Worm (Caenorhabditis elegans) whole organism, young adult: ENCODE data around the gene nhr-258.

Experiments used
- ama-1 ChIP-seq, 3 experiments: fragments of 150-350 bp in 1 of 3; sonication (generic microtip) in 2 of 3; optimal IDR thresholded peaks; 2 replicates each; lab custom pipeline; 2014 to 2018; ENCODE audit warnings: missing biosample characterization in 2 of 3, missing genetic modification characterization in 2 of 3, missing genetic modification reagents in 2 of 3
- aptf-2 ChIP-seq: fragments of 200-800 bp; sonication (Bioruptor generic); conservative IDR thresholded peaks from 2 replicates; pipeline ENCODE4 v1.3.6; 2022; ENCODE audit warnings: missing genetic modification reagents, missing genetic modification characterization, missing compliant biosample characterization
- ceh-40 ChIP-seq: fragments of 200-800 bp; sonication (Bioruptor generic); IDR thresholded peaks from 2 replicates; pipeline ENCODE4 v1.3.6; 2022; ENCODE audit warnings: missing genetic modification characterization, missing compliant biosample characterization
- die-1 ChIP-seq: sonication (generic microtip); optimal IDR thresholded peaks from 2 replicates; lab custom pipeline; 2016; ENCODE audit warnings: missing genotype, mild to moderate bottlenecking, missing genetic modification characterization, missing compliant biosample characterization
- egl-18 ChIP-seq: fragments of 200-800 bp; sonication (Bioruptor generic); IDR thresholded peaks from 2 replicates; pipeline ENCODE4 v1.3.6; 2022; ENCODE audit warnings: missing genetic modification reagents, missing genetic modification characterization, missing compliant biosample characterization
- ets-4 ChIP-seq: fragments of 200-800 bp; sonication (Bioruptor generic); optimal IDR thresholded peaks from 2 replicates; lab custom pipeline; 2018; ENCODE audit warnings: mild to moderate bottlenecking, missing genetic modification characterization, missing compliant biosample characterization
- him-1 ChIP-seq: sonication (generic microtip); optimal IDR thresholded peaks from 2 replicates; lab custom pipeline; 2016; ENCODE audit warnings: missing genotype, missing genetic modification reagents, missing genetic modification characterization, missing compliant biosample characterization
- mcd-1 ChIP-seq: fragments of 200-800 bp; sonication (Bioruptor generic); IDR thresholded peaks from 2 replicates; pipeline ENCODE4 v1.3.6; 2022; ENCODE audit warnings: missing genetic modification reagents, missing genetic modification characterization, missing compliant biosample characterization
- nhr-120 ChIP-seq: fragments of 200-800 bp; sonication (Bioruptor generic); IDR thresholded peaks from 2 replicates; pipeline ENCODE4 v1.3.6; 2022; ENCODE audit warnings: missing genetic modification characterization, missing compliant biosample characterization
- snpc-4 ChIP-seq, 5 experiments: fragments of 150-350 bp in 1 of 5; sonication (generic microtip) in 4 of 5; optimal IDR thresholded peaks; 2 replicates each; lab custom pipeline; 2014 to 2018; ENCODE audit warnings: missing genetic modification characterization in 5 of 5, missing biosample characterization in 3 of 5, antibody characterized with exemption in 2 of 5, mild to moderate bottlenecking in 2 of 5, missing compliant biosample characterization in 2 of 5, missing genotype in 2 of 5, moderate library complexity in 2 of 5, missing genetic modification reagents in 1 of 5
- somi-1 ChIP-seq: fragments of 200-800 bp; sonication (Bioruptor generic); optimal IDR thresholded peaks from 2 replicates; lab custom pipeline; 2018; ENCODE audit warnings: mild to moderate bottlenecking, missing genetic modification characterization, missing compliant biosample characterization
- tbp1 ChIP-seq: fragments of 200-800 bp; sonication (Bioruptor generic); optimal IDR thresholded peaks from 2 replicates; lab custom pipeline; 2018; ENCODE audit warnings: mild to moderate bottlenecking, missing genetic modification characterization, missing compliant biosample characterization

DNA sequence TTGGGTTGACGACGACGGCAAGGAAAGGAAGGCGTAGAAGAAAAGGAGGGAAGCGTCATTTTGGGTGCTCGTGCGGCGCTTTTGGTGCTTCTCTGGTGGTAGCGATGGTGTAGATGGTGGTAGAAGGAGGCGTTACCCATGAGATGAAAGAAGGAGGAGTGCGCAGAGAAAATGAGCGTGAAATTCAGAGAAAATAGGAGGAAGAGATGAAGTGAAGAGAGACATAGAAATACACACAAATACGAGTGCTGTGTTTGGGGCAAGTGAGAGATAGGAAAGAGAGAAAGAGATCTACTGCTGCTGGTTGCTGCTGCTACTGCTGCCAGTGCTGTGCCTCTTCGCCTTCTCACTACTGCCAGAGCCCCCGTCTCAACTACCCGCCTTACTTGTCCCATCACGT is 21.9 kb downstream of the nhr-258 start:
- TF ChIP-seq die-1 (tag; lab: Kevin White, UChicago): no peak
- no peak for TF ChIP-seq him-1 (tag; lab: Kevin White, UChicago)
- TF ChIP-seq nhr-120: no peak
- no peak for TF ChIP-seq ets-4 (GFP tag; lab: Kevin White, UChicago)
- TF ChIP-seq mcd-1 (GFP tag; lab: Robert Waterston, UW): no peak
- TF ChIP-seq egl-18 (GFP tag; lab: Robert Waterston, UW): no peak
- no peak for TF ChIP-seq somi-1 (GFP tag; lab: Kevin White, UChicago)
- TF ChIP-seq ceh-40 (GFP tag; lab: Robert Waterston, UW): no peak
- TF ChIP-seq tbp1 (GFP tag; lab: Kevin White, UChicago): no peak
- no peak for TF ChIP-seq aptf-2 (GFP tag; lab: Robert Waterston, UW)
- TF ChIP-seq ama-1 (optimal IDR thresholded peaks at IDR 0.05; lab: Kevin White, UChicago): no peak
- no peak for TF ChIP-seq ama-1 (GFP tag; optimal IDR thresholded peaks at IDR 0.05; lab: Kevin White, UChicago)
- TF ChIP-seq snpc-4 (GFP tag; optimal IDR thresholded peaks at IDR 0.05; lab: Kevin White, UChicago): no peak
- no peak for TF ChIP-seq snpc-4 (tag; optimal IDR thresholded peaks at IDR 0.05; lab: Kevin White, UChicago)
